Worm (Caenorhabditis elegans) whole organism, midembryonic: ENCODE data around the gene C18D11.6.

Experiments used
- cog-1 ChIP-seq: sonication (generic microtip); optimal IDR thresholded peaks from 2 replicates; lab custom pipeline; 2016; ENCODE audit warnings: missing genetic modification characterization, missing compliant biosample characterization
- flt-1 ChIP-seq: fragments of 200-800 bp; sonication (Bioruptor generic); IDR thresholded peaks from 2 replicates; pipeline ENCODE4 v1.3.6; 2022; ENCODE audit warnings: missing genetic modification characterization, missing compliant biosample characterization
- klf-2 ChIP-seq: fragments of 200-800 bp; sonication (Bioruptor generic); conservative IDR thresholded peaks from 2 replicates; pipeline ENCODE4 v1.3.6; 2022; ENCODE audit warnings: missing genetic modification reagents, missing genetic modification characterization, missing compliant biosample characterization
- med-1 ChIP-seq: sonication (generic microtip); optimal IDR thresholded peaks from 2 replicates; lab custom pipeline; 2017; ENCODE audit warnings: missing genetic modification characterization, mild to moderate bottlenecking, missing compliant biosample characterization, antibody characterized with exemption, missing genetic modification reagents; ENCODE audit not compliant: insufficient read depth
- ref-1 ChIP-seq: fragments of 200-800 bp; sonication (Bioruptor generic); conservative IDR thresholded peaks from 2 replicates; pipeline ENCODE4 v1.3.6; 2022; ENCODE audit warnings: missing genetic modification reagents, missing genetic modification characterization, missing compliant biosample characterization
- tab-1 ChIP-seq: fragments of 200-800 bp; sonication (Bioruptor generic); IDR thresholded peaks from 2 replicates; pipeline ENCODE4 v1.3.6; 2022; ENCODE audit warnings: missing genetic modification characterization, missing compliant biosample characterization
- ztf-29 ChIP-seq: fragments of 200-800 bp; sonication (Bioruptor generic); IDR thresholded peaks from 2 replicates; pipeline ENCODE4 v1.3.6; 2022; ENCODE audit warnings: missing genetic modification reagents, missing genetic modification characterization, missing compliant biosample characterization

DNA sequence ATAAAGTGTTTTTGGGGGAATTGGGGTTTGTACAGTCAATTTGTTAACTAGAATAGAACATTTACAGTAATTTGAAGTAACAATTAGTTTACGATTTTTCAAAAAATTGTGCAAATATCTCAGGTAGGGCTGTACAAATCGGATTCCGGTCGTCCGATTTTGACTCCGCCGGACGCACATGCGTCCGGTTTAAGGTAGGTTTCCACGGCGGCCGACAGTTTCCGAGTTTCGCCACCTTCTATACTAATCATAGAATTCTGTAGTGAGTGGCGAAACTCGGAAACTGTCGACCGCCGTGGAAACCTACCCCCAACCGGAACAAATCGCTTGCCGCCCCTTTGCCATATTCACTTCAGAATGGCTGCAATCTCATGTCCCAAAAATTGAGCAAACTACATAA lies 20.9 kb upstream of the C18D11.6 start:
- TF ChIP-seq ref-1 (GFP tag; lab: Robert Waterston, UW): no peak
- no peak for TF ChIP-seq med-1 (GFP tag; lab: Kevin White, UChicago)
- TF ChIP-seq klf-2 (GFP tag; lab: Robert Waterston, UW): no peak
- no peak for TF ChIP-seq tab-1
- TF ChIP-seq ztf-29 (GFP tag; lab: Robert Waterston, UW): no peak
- TF ChIP-seq flt-1: no peak
- TF ChIP-seq cog-1 (tag; lab: Kevin White, UChicago): no peak
